Worm (Caenorhabditis elegans) whole organism, young adult: ENCODE measurements around the gene T24B8.7.
A peak's percentile ranks its signal among the peaks of the same experiment; 100 is the strongest.

Source experiments
- B0019.2 ChIP-seq: fragments of 200-800 bp; sonication (Bioruptor generic); conservative IDR thresholded peaks from 2 replicates; pipeline ENCODE4 v1.3.6; 2022; ENCODE audit warnings: missing genetic modification reagents, missing genetic modification characterization, missing compliant biosample characterization
- C06A6.2 ChIP-seq: fragments of 200-800 bp; sonication (Bioruptor generic); conservative IDR thresholded peaks from 2 replicates; pipeline ENCODE4 v1.3.6; 2022; ENCODE audit warnings: missing genetic modification characterization, missing compliant biosample characterization
- C17E4.6 ChIP-seq: fragments of 200-800 bp; sonication (Bioruptor generic); IDR thresholded peaks from 2 replicates; pipeline ENCODE4 v1.3.6; 2022; ENCODE audit warnings: missing genetic modification reagents, missing genetic modification characterization, missing compliant biosample characterization
- F23B12.7 ChIP-seq: sonication (generic microtip); optimal IDR thresholded peaks from 2 replicates; lab custom pipeline; 2017; ENCODE audit warnings: missing genetic modification characterization, mild to moderate bottlenecking, missing compliant biosample characterization, antibody characterized with exemption, moderate library complexity; ENCODE audit not compliant: insufficient read depth
- F39B2.1 ChIP-seq: fragments of 200-800 bp; sonication (Bioruptor generic); IDR thresholded peaks from 2 replicates; pipeline ENCODE4 v1.3.6; 2022; ENCODE audit warnings: missing genetic modification reagents, missing genetic modification characterization, missing compliant biosample characterization
- F57C9.4 ChIP-seq: sonication (generic microtip); optimal IDR thresholded peaks from 2 replicates; lab custom pipeline; 2017; ENCODE audit warnings: mild to moderate bottlenecking, missing genetic modification characterization, missing compliant biosample characterization
- K11D2.4 ChIP-seq: fragments of 200-800 bp; sonication (Bioruptor generic); IDR thresholded peaks from 2 replicates; pipeline ENCODE4 v1.3.6; 2022; ENCODE audit warnings: missing genetic modification reagents, missing genetic modification characterization, missing compliant biosample characterization
- K12H6.12 ChIP-seq: fragments of 200-800 bp; sonication (Bioruptor generic); optimal IDR thresholded peaks from 2 replicates; lab custom pipeline; 2018; ENCODE audit warnings: mild to moderate bottlenecking, missing genetic modification characterization, missing compliant biosample characterization
- Y53F4B.3 ChIP-seq: fragments of 200-800 bp; sonication (Bioruptor generic); IDR thresholded peaks from 2 replicates; pipeline ENCODE4 v1.3.6; 2022; ENCODE audit warnings: missing genetic modification reagents, missing genetic modification characterization, missing compliant biosample characterization
- Y53G8AR.9 ChIP-seq: fragments of 200-800 bp; sonication (Bioruptor generic); conservative IDR thresholded peaks from 2 replicates; pipeline ENCODE4 v1.3.6; 2022; ENCODE audit warnings: missing genetic modification reagents, missing genetic modification characterization, missing compliant biosample characterization
- athp-1 ChIP-seq: sonication (generic microtip); optimal IDR thresholded peaks from 2 replicates; lab custom pipeline; 2017; ENCODE audit warnings: mild to moderate bottlenecking, missing genetic modification characterization, missing compliant biosample characterization
- attf-3 ChIP-seq: fragments of 200-800 bp; sonication (Bioruptor generic); conservative IDR thresholded peaks from 2 replicates; pipeline ENCODE4 v1.3.6; 2022; ENCODE audit warnings: missing genetic modification reagents, missing genetic modification characterization, missing compliant biosample characterization
- attf-5 ChIP-seq: fragments of 200-800 bp; sonication (Bioruptor generic); optimal IDR thresholded peaks from 2 replicates; lab custom pipeline; 2018; ENCODE audit warnings: mild to moderate bottlenecking, missing genetic modification characterization, missing compliant biosample characterization
- bed-2 ChIP-seq: fragments of 200-800 bp; sonication (Bioruptor generic); IDR thresholded peaks from 2 replicates; pipeline ENCODE4 v1.3.6; 2022; ENCODE audit warnings: missing genetic modification reagents, missing genetic modification characterization, missing compliant biosample characterization
- cebp-2 ChIP-seq: fragments of 200-800 bp; sonication (Bioruptor generic); IDR thresholded peaks from 2 replicates; pipeline ENCODE4 v1.3.6; 2022; ENCODE audit warnings: missing genetic modification characterization, missing compliant biosample characterization
- ceh-27 ChIP-seq: fragments of 200-800 bp; sonication (Bioruptor generic); optimal IDR thresholded peaks from 2 replicates; lab custom pipeline; 2018; ENCODE audit warnings: mild to moderate bottlenecking, missing genetic modification characterization, moderate library complexity, missing compliant biosample characterization
- ceh-40 ChIP-seq: fragments of 200-800 bp; sonication (Bioruptor generic); IDR thresholded peaks from 2 replicates; pipeline ENCODE4 v1.3.6; 2022; ENCODE audit warnings: missing genetic modification characterization, missing compliant biosample characterization
- dox-1 ChIP-seq: fragments of 200-800 bp; sonication (Bioruptor generic); IDR thresholded peaks from 2 replicates; pipeline ENCODE4 v1.3.6; 2022; ENCODE audit warnings: missing genetic modification reagents, missing genetic modification characterization, missing compliant biosample characterization
- dpff-1 ChIP-seq: sonication (generic microtip); optimal IDR thresholded peaks from 2 replicates; lab custom pipeline; 2017; ENCODE audit warnings: mild to moderate bottlenecking, missing genetic modification characterization, missing compliant biosample characterization
- dpl-1 ChIP-seq: fragments of 150-350 bp; optimal IDR thresholded peaks from 2 replicates; lab custom pipeline; 2014; ENCODE audit warnings: missing biosample characterization, missing genetic modification reagents, missing genetic modification characterization
- efl-1 ChIP-seq: fragments of 150-350 bp; optimal IDR thresholded peaks from 2 replicates; lab custom pipeline; 2014; ENCODE audit warnings: missing biosample characterization, missing genetic modification reagents, missing genetic modification characterization
- ets-4 ChIP-seq: fragments of 200-800 bp; sonication (Bioruptor generic); optimal IDR thresholded peaks from 2 replicates; lab custom pipeline; 2018; ENCODE audit warnings: mild to moderate bottlenecking, missing genetic modification characterization, missing compliant biosample characterization
- fkh-3 ChIP-seq: sonication (generic microtip); optimal IDR thresholded peaks from 2 replicates; lab custom pipeline; 2016; ENCODE audit warnings: mild to moderate bottlenecking, missing genetic modification characterization, missing compliant biosample characterization
- hlh-26 ChIP-seq: fragments of 200-800 bp; sonication (Bioruptor generic); conservative IDR thresholded peaks from 2 replicates; pipeline ENCODE4 v1.3.6; 2022; ENCODE audit warnings: missing genetic modification reagents, missing genetic modification characterization, missing compliant biosample characterization
- hmg-20 ChIP-seq: fragments of 200-800 bp; sonication (Bioruptor generic); IDR thresholded peaks from 2 replicates; pipeline ENCODE4 v1.3.6; 2022; ENCODE audit warnings: missing genetic modification reagents, missing genetic modification characterization, missing compliant biosample characterization
- madf-6 ChIP-seq: fragments of 200-800 bp; sonication (Bioruptor generic); IDR thresholded peaks from 2 replicates; pipeline ENCODE4 v1.3.6; 2022; ENCODE audit warnings: missing genetic modification reagents, missing genetic modification characterization, missing compliant biosample characterization
- madf-8 ChIP-seq: fragments of 200-800 bp; sonication (Bioruptor generic); conservative IDR thresholded peaks from 2 replicates; pipeline ENCODE4 v1.3.6; 2022; ENCODE audit warnings: missing genetic modification reagents, missing genetic modification characterization, missing compliant biosample characterization
- mcd-1 ChIP-seq: fragments of 200-800 bp; sonication (Bioruptor generic); IDR thresholded peaks from 2 replicates; pipeline ENCODE4 v1.3.6; 2022; ENCODE audit warnings: missing genetic modification reagents, missing genetic modification characterization, missing compliant biosample characterization
- mel-28 ChIP-seq: sonication (generic microtip); optimal IDR thresholded peaks from 2 replicates; lab custom pipeline; 2016; ENCODE audit warnings: borderline replicate concordance, mild to moderate bottlenecking, missing genetic modification characterization, missing compliant biosample characterization
- mxl-1 ChIP-seq: sonication (generic microtip); optimal IDR thresholded peaks from 2 replicates; lab custom pipeline; 2016; ENCODE audit warnings: missing genetic modification characterization, missing compliant biosample characterization
- nhr-120 ChIP-seq: fragments of 200-800 bp; sonication (Bioruptor generic); IDR thresholded peaks from 2 replicates; pipeline ENCODE4 v1.3.6; 2022; ENCODE audit warnings: missing genetic modification characterization, missing compliant biosample characterization
- nhr-80 ChIP-seq: sonication (generic microtip); optimal IDR thresholded peaks from 2 replicates; lab custom pipeline; 2016; ENCODE audit warnings: missing genetic modification characterization, missing compliant biosample characterization
- pha-4 ChIP-seq: fragments of 150-350 bp; sonication (generic microtip); optimal IDR thresholded peaks from 2 replicates; lab custom pipeline; 2014; ENCODE audit warnings: missing biosample characterization, missing genetic modification reagents, missing genetic modification characterization
- rcor-1 ChIP-seq: fragments of 200-800 bp; sonication (Bioruptor generic); IDR thresholded peaks from 2 replicates; pipeline ENCODE4 v1.3.6; 2022; ENCODE audit warnings: missing genetic modification reagents, missing genetic modification characterization, missing compliant biosample characterization
- snpc-3.4 ChIP-seq: sonication (generic microtip); optimal IDR thresholded peaks from 2 replicates; lab custom pipeline; 2017; ENCODE audit warnings: missing genetic modification characterization, mild to moderate bottlenecking, missing compliant biosample characterization, antibody characterized with exemption, moderate library complexity, missing genotype, missing genetic modification reagents
- tbp1 ChIP-seq: fragments of 200-800 bp; sonication (Bioruptor generic); optimal IDR thresholded peaks from 2 replicates; lab custom pipeline; 2018; ENCODE audit warnings: mild to moderate bottlenecking, missing genetic modification characterization, missing compliant biosample characterization

Gene T24B8.7

ce11 chrII:9054604-9055003, 1.1 kb upstream of the T24B8.7 start, which contains the start of gene chmp-7 (continued):
- TF ChIP-seq mel-28 (tag; lab: Kevin White, UChicago) (no peak), madf-6 (peak; percentile 75), efl-1 (GFP tag; lab: Kevin White, UChicago) (peak; percentile 83), bed-2 (GFP tag; lab: Robert Waterston, UW) (no peak), rcor-1 (GFP tag; lab: Robert Waterston, UW) (peak; percentile 64), fkh-3 (tag; lab: Kevin White, UChicago) (no peak), Y53F4B.3 (GFP tag; lab: Robert Waterston, UW) (no peak), tbp1 (peak; percentile 66), attf-5 (GFP tag; lab: Kevin White, UChicago) (peak; percentile 96), dox-1 (GFP tag; lab: Robert Waterston, UW) (peak; percentile 92), F23B12.7 (tag; lab: Kevin White, UChicago) (peak; percentile 90), nhr-120 (no peak), hmg-20 (GFP tag; lab: Robert Waterston, UW) (no peak), madf-8 (GFP tag; lab: Robert Waterston, UW) (peak; percentile 55), K11D2.4 (GFP tag; lab: Robert Waterston, UW) (no peak), attf-3 (peak; percentile 73), C06A6.2 (GFP tag; lab: Robert Waterston, UW) (0 out of 2 replicates have a peak, but pooled peaks have one; percentile 19), athp-1 (tag; lab: Kevin White, UChicago) (peak; percentile 13), snpc-3.4 (tag; lab: Kevin White, UChicago) (peak; percentile 54), ets-4 (GFP tag; lab: Kevin White, UChicago) (no peak), F57C9.4 (no peak), mxl-1 (tag; lab: Kevin White, UChicago) (no peak), hlh-26 (no peak), dpl-1 (GFP tag; lab: Kevin White, UChicago) (peak; percentile 86), C17E4.6 (no peak), cebp-2 (GFP tag; lab: Robert Waterston, UW) (no peak), ceh-27 (peak; percentile 60), ceh-40 (GFP tag; lab: Robert Waterston, UW) (no peak), F39B2.1 (GFP tag; lab: Robert Waterston, UW) (no peak), K12H6.12 (tag; lab: Kevin White, UChicago) (peak; percentile 56), dpff-1 (tag; lab: Kevin White, UChicago) (no peak)

- no peak for TF ChIP-seq mcd-1 (GFP tag; lab: Robert Waterston, UW)
- TF ChIP-seq nhr-80 (tag; lab: Kevin White, UChicago) = peak; percentile 53
- no peak for TF ChIP-seq K11D2.4 (GFP tag; lab: Robert Waterston, UW)
- TF ChIP-seq B0019.2 (GFP tag; lab: Robert Waterston, UW) = no peak
- no peak for TF ChIP-seq pha-4
- 0 out of 2 replicates have a peak, but pooled peaks have one; percentile 20 for TF ChIP-seq Y53G8AR.9 (GFP tag; lab: Robert Waterston, UW)
- TF ChIP-seq, all 124 proteins: peak for 2
Observed at ce11 chrII:9042059-9042458, 11.4 kb downstream of the T24B8.7 start.

- no peak for TF ChIP-seq efl-1 (GFP tag; lab: Kevin White, UChicago)
Observed at ce11 chrII:9041306-9041705, 12.2 kb downstream of the T24B8.7 start, which contains the start of gene F37B12.3. F37B12.3 (minus strand) TSS chrII:9041406.
